Fruit fly (Drosophila melanogaster) whole organism, embryonic: ENCODE data around the gene Arpc4.

Experiments used
- CG10267 ChIP-seq: fragments of 200-800 bp; sonication (Bioruptor generic); optimal IDR thresholded peaks from 2 replicates; lab custom pipeline; 2018; ENCODE audit warnings: missing biosample characterization, mild to moderate bottlenecking, missing genetic modification characterization, moderate library complexity
- CG11093 ChIP-seq: fragments of 200-800 bp; sonication (Bioruptor generic); IDR thresholded peaks from 3 replicates; pipeline ENCODE4 v1.3.6; 2022; ENCODE audit warnings: missing biosample characterization, missing genetic modification characterization
- CG11504 ChIP-seq: fragments of 200-800 bp; sonication (Bioruptor generic); optimal IDR thresholded peaks from 3 replicates; lab custom pipeline; 2019; ENCODE audit warnings: missing biosample characterization, mild to moderate bottlenecking, missing genetic modification characterization, moderate library complexity
- CG15479 ChIP-seq: fragments of 200-800 bp; sonication (Bioruptor generic); optimal IDR thresholded peaks from 3 replicates; lab custom pipeline; 2019; ENCODE audit warnings: missing biosample characterization, mild to moderate bottlenecking, missing genetic modification characterization, moderate library complexity
- CG1647 ChIP-seq: fragments of 200-800 bp; sonication (Bioruptor generic); optimal IDR thresholded peaks from 3 replicates; lab custom pipeline; 2016; ENCODE audit warnings: missing biosample characterization, missing genetic modification characterization
- CG34376 ChIP-seq: fragments of 200-800 bp; sonication (Bioruptor generic); optimal IDR thresholded peaks from 2 replicates; lab custom pipeline; 2018; ENCODE audit warnings: missing biosample characterization, mild to moderate bottlenecking, missing genetic modification characterization
- CG4820 ChIP-seq: fragments of 200-800 bp; sonication (Bioruptor generic); optimal IDR thresholded peaks from 3 replicates; lab custom pipeline; 2016; ENCODE audit warnings: missing biosample characterization, missing genetic modification characterization
- CG8089 ChIP-seq: fragments of 200-800 bp; sonication (Bioruptor generic); optimal IDR thresholded peaks from 3 replicates; lab custom pipeline; 2016; ENCODE audit warnings: missing biosample characterization, missing genetic modification characterization
- CG8765 ChIP-seq: fragments of 200-800 bp; sonication (Bioruptor generic); IDR thresholded peaks from 2 replicates; pipeline ENCODE4 v1.3.6; 2022; ENCODE audit warnings: missing biosample characterization, missing genetic modification characterization
- Rx ChIP-seq: fragments of 200-800 bp; sonication (Bioruptor generic); IDR thresholded peaks from 2 replicates; pipeline ENCODE4 v1.3.6; 2022; ENCODE audit warnings: missing biosample characterization, missing genetic modification characterization
- Trl ChIP-seq, 3 experiments: fragments of >200 bp in 2 of 3; fragments of 200-800 bp in 1 of 3; sonication (Bioruptor generic) in 1 of 3; optimal IDR thresholded peaks; 2 replicates in 1 of 3; 3 replicates in 2 of 3; lab custom pipeline; 2016 to 2017; ENCODE audit warnings: missing biosample characterization in 1 of 3, missing genetic modification characterization in 1 of 3
- croc ChIP-seq: fragments of 200-800 bp; sonication (Bioruptor generic); conservative IDR thresholded peaks from 3 replicates; pipeline ENCODE4 v1.3.6; 2022; ENCODE audit warnings: missing biosample characterization, missing genetic modification characterization
- pita ChIP-seq: fragments of 200-800 bp; sonication (Bioruptor generic); optimal IDR thresholded peaks from 2 replicates; lab custom pipeline; 2017; ENCODE audit warnings: missing biosample characterization, mild to moderate bottlenecking, missing genetic modification characterization
- pzg ChIP-seq: fragments of 200-800 bp; sonication (Bioruptor generic); optimal IDR thresholded peaks from 3 replicates; lab custom pipeline; 2018; ENCODE audit warnings: missing biosample characterization, mild to moderate bottlenecking, missing genetic modification characterization, moderate library complexity

DNA sequence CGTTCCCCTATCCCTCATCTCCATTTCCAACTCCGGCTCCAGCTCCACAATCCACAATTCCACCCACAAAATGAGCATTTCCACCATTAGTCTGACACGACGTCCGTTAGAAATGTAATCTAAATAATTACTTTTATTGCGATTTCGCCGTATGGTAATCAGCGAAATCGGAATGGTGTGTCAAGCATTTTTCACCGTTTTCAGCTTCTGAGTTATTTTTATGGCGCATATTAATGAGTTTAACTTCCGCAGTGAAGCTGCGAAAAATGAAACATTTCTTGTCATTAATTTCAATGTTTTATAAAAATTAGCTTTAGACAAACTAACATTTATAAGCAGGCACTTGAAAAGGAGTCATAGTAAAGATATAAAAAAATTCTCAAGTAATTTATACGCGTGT is 35.2 kb downstream of the Arpc4 start, which contains the start of gene CG13989:
- no peak for TF ChIP-seq CG8765 (GFP tag; lab: Robert Waterston, UW)
- TF ChIP-seq CG15479 (GFP tag; lab: Kevin White, UChicago): no peak
- TF ChIP-seq pita (GFP tag; lab: Kevin White, UChicago): no peak
- TF ChIP-seq pzg (GFP tag; lab: Kevin White, UChicago): no peak
- TF ChIP-seq CG4820 (GFP tag; lab: Kevin White, UChicago): no peak
- no peak for TF ChIP-seq Trl (optimal IDR thresholded peaks at IDR 0.05; lab: Kevin White, UChicago)
- TF ChIP-seq Trl (GFP tag; optimal IDR thresholded peaks at IDR 0.05; lab: Kevin White, UChicago): no peak
- TF ChIP-seq croc (GFP tag; lab: Robert Waterston, UW): no peak
- TF ChIP-seq CG11093 (GFP tag; lab: Robert Waterston, UW): no peak
- no peak for TF ChIP-seq CG11504 (tag; lab: Kevin White, UChicago)
- TF ChIP-seq CG1647 (GFP tag; lab: Kevin White, UChicago): no peak
- no peak for TF ChIP-seq CG10267
- no peak for TF ChIP-seq CG8089 (GFP tag; lab: Kevin White, UChicago)
- TF ChIP-seq Rx (GFP tag; lab: Robert Waterston, UW): no peak
- TF ChIP-seq CG34376: no peak
